Fruit fly (Drosophila melanogaster) whole organism, embryonic: ENCODE results near the gene CG32271.

Experiments
- ATbp ChIP-seq: fragments of 200-800 bp; sonication (Bioruptor generic); optimal IDR thresholded peaks from 2 replicates; lab custom pipeline; 2017; ENCODE audit warnings: missing biosample characterization, mild to moderate bottlenecking, missing genetic modification characterization, missing genetic modification reagents
- Adf1 ChIP-seq: fragments of 200-800 bp; sonication (Bioruptor generic); IDR thresholded peaks from 2 replicates; pipeline ENCODE4 v1.3.6; 2022; ENCODE audit warnings: missing biosample characterization, missing genetic modification characterization
- CG10321 ChIP-seq: fragments of 200-800 bp; sonication (Bioruptor generic); IDR thresholded peaks from 2 replicates; pipeline ENCODE4 v1.3.6; 2022; ENCODE audit warnings: missing biosample characterization, missing genetic modification characterization
- CG11247 ChIP-seq: fragments of 200-800 bp; sonication (Bioruptor generic); IDR thresholded peaks from 2 replicates; pipeline ENCODE4 v1.3.6; 2022; ENCODE audit warnings: missing biosample characterization, missing genetic modification characterization
- CG12155 ChIP-seq: fragments of 200-800 bp; sonication (Bioruptor generic); optimal IDR thresholded peaks from 3 replicates; lab custom pipeline; 2016; ENCODE audit warnings: missing biosample characterization, missing genetic modification characterization
- CG13424 ChIP-seq: fragments of 200-800 bp; sonication (Bioruptor generic); optimal IDR thresholded peaks from 2 replicates; lab custom pipeline; 2019; ENCODE audit warnings: missing biosample characterization, mild to moderate bottlenecking, missing genetic modification characterization, moderate library complexity
- CG15073 ChIP-seq: fragments of 200-800 bp; sonication (Bioruptor generic); optimal IDR thresholded peaks from 2 replicates; lab custom pipeline; 2016; ENCODE audit warnings: missing biosample characterization, missing genetic modification characterization
- CG15601 ChIP-seq: fragments of 200-800 bp; sonication (Bioruptor generic); optimal IDR thresholded peaks from 3 replicates; lab custom pipeline; 2019; ENCODE audit warnings: missing biosample characterization, mild to moderate bottlenecking, missing genetic modification characterization, moderate library complexity
- CG17385 ChIP-seq: fragments of 200-800 bp; sonication (Bioruptor generic); optimal IDR thresholded peaks from 3 replicates; lab custom pipeline; 2018; ENCODE audit warnings: missing biosample characterization, mild to moderate bottlenecking, missing genetic modification characterization
- CG17912 ChIP-seq: fragments of 200-800 bp; sonication (Bioruptor generic); optimal IDR thresholded peaks from 2 replicates; lab custom pipeline; 2018; ENCODE audit warnings: missing biosample characterization, mild to moderate bottlenecking, missing genetic modification characterization
- CG2889 ChIP-seq: fragments of 200-800 bp; sonication (Bioruptor generic); IDR thresholded peaks from 3 replicates; pipeline ENCODE4 v1.3.6; 2022; ENCODE audit warnings: missing biosample characterization, missing genetic modification characterization
- CG30431 ChIP-seq: fragments of 200-800 bp; sonication (Bioruptor generic); optimal IDR thresholded peaks from 2 replicates; lab custom pipeline; 2017; ENCODE audit warnings: missing biosample characterization, missing genetic modification characterization
- CG31224 ChIP-seq: fragments of 200-800 bp; sonication (Bioruptor generic); IDR thresholded peaks from 2 replicates; pipeline ENCODE4 v1.3.6; 2022; ENCODE audit warnings: missing biosample characterization, missing genetic modification characterization
- CG31365 ChIP-seq: fragments of 200-800 bp; sonication (Bioruptor generic); optimal IDR thresholded peaks from 2 replicates; lab custom pipeline; 2018; ENCODE audit warnings: missing biosample characterization, mild to moderate bottlenecking, missing genetic modification characterization
- CG3407 ChIP-seq: fragments of 200-800 bp; sonication (Bioruptor generic); optimal IDR thresholded peaks from 2 replicates; lab custom pipeline; 2018; ENCODE audit warnings: missing biosample characterization, mild to moderate bottlenecking, missing genetic modification characterization
- CG34422 ChIP-seq: fragments of 200-800 bp; sonication (Bioruptor generic); IDR thresholded peaks from 3 replicates; pipeline ENCODE4 v1.3.6; 2022; ENCODE audit warnings: missing biosample characterization, missing genetic modification characterization
- CG42726 ChIP-seq: fragments of 200-800 bp; sonication (Bioruptor generic); IDR thresholded peaks from 2 replicates; pipeline ENCODE4 v1.3.6; 2022; ENCODE audit warnings: missing biosample characterization, missing genetic modification characterization; ENCODE audit not compliant: partially characterized antibody
- CG6854 ChIP-seq: fragments of 200-800 bp; sonication (Bioruptor generic); optimal IDR thresholded peaks from 3 replicates; lab custom pipeline; 2017; ENCODE audit warnings: missing biosample characterization, mild to moderate bottlenecking, missing genetic modification characterization
- CG7745 ChIP-seq: fragments of 200-800 bp; sonication (Bioruptor generic); optimal IDR thresholded peaks from 2 replicates; lab custom pipeline; 2018; ENCODE audit warnings: missing biosample characterization, mild to moderate bottlenecking, missing genetic modification characterization, moderate library complexity
- CG7928 ChIP-seq: fragments of 200-800 bp; sonication (Bioruptor generic); optimal IDR thresholded peaks from 2 replicates; lab custom pipeline; 2017; ENCODE audit warnings: missing biosample characterization, mild to moderate bottlenecking, missing genetic modification characterization
- CG8388 ChIP-seq: fragments of 200-800 bp; sonication (Bioruptor generic); optimal IDR thresholded peaks from 2 replicates; lab custom pipeline; 2019; ENCODE audit warnings: missing biosample characterization, mild to moderate bottlenecking, missing genetic modification characterization, moderate library complexity
- CG9932 ChIP-seq: fragments of 200-800 bp; sonication (Bioruptor generic); IDR thresholded peaks from 2 replicates; pipeline ENCODE4 v1.3.6; 2022; ENCODE audit warnings: missing biosample characterization, missing genetic modification characterization
- Dref ChIP-seq: fragments of 200-800 bp; sonication (Bioruptor generic); IDR thresholded peaks from 2 replicates; pipeline ENCODE4 v1.3.6; 2022; ENCODE audit warnings: missing biosample characterization, missing genetic modification characterization
- E2f2 ChIP-seq: fragments of 200-800 bp; sonication (Bioruptor generic); IDR thresholded peaks from 2 replicates; pipeline ENCODE4 v1.3.6; 2022; ENCODE audit warnings: missing biosample characterization, missing genetic modification characterization
- Ets97D ChIP-seq: fragments of 200-800 bp; sonication (Bioruptor generic); optimal IDR thresholded peaks from 3 replicates; lab custom pipeline; 2016; ENCODE audit warnings: missing biosample characterization, missing genetic modification characterization
- NC2α ChIP-seq: fragments of 200-800 bp; sonication (Bioruptor generic); optimal IDR thresholded peaks from 2 replicates; lab custom pipeline; 2016; ENCODE audit warnings: missing biosample characterization, missing genetic modification characterization
- Oaz ChIP-seq: fragments of 200-800 bp; sonication (Bioruptor generic); IDR thresholded peaks from 2 replicates; pipeline ENCODE4 v1.3.6; 2022; ENCODE audit warnings: missing biosample characterization, missing genetic modification characterization
- PHDP ChIP-seq: fragments of 200-800 bp; sonication (Bioruptor generic); optimal IDR thresholded peaks from 3 replicates; lab custom pipeline; 2018; ENCODE audit warnings: missing biosample characterization, mild to moderate bottlenecking, missing genetic modification characterization, moderate library complexity
- Taf1 ChIP-seq: fragments of 200-800 bp; sonication (Bioruptor generic); IDR thresholded peaks from 2 replicates; pipeline ENCODE4 v1.3.6; 2022; ENCODE audit warnings: missing biosample characterization, missing genetic modification characterization
- aop ChIP-seq: fragments of 200-800 bp; sonication (Bioruptor generic); IDR thresholded peaks from 2 replicates; pipeline ENCODE4 v1.3.6; 2022; ENCODE audit warnings: missing biosample characterization, missing genetic modification characterization
- cg ChIP-seq: fragments of 200-800 bp; sonication (Bioruptor generic); optimal IDR thresholded peaks from 3 replicates; lab custom pipeline; 2019; ENCODE audit warnings: missing biosample characterization, mild to moderate bottlenecking, missing genetic modification characterization, moderate library complexity
- corto ChIP-seq: fragments of 200-800 bp; sonication (Bioruptor generic); optimal IDR thresholded peaks from 2 replicates; lab custom pipeline; 2016; ENCODE audit warnings: missing biosample characterization, mild to moderate bottlenecking, missing genetic modification characterization, moderate library complexity
- crc ChIP-seq: fragments of 200-800 bp; sonication (Bioruptor generic); optimal IDR thresholded peaks from 2 replicates; lab custom pipeline; 2016; ENCODE audit warnings: missing biosample characterization, missing genetic modification characterization
- dmrt11E ChIP-seq: fragments of 200-800 bp; sonication (Bioruptor generic); optimal IDR thresholded peaks from 3 replicates; lab custom pipeline; 2018; ENCODE audit warnings: missing biosample characterization, mild to moderate bottlenecking, missing genetic modification characterization, moderate library complexity
- dpn ChIP-seq, 2 experiments: fragments of 200-800 bp; sonication (Bioruptor generic); optimal IDR thresholded peaks; 3 replicates each; lab custom pipeline; 2016; ENCODE audit warnings: missing biosample characterization in 2 of 2, missing genetic modification characterization in 2 of 2
- ewg ChIP-seq: fragments of 200-800 bp; sonication (Bioruptor generic); optimal IDR thresholded peaks from 3 replicates; lab custom pipeline; 2017; ENCODE audit warnings: mild to moderate bottlenecking, missing biosample characterization, missing genetic modification reagents, missing genetic modification characterization
- fd64A ChIP-seq: fragments of 200-800 bp; sonication (Bioruptor generic); optimal IDR thresholded peaks from 3 replicates; lab custom pipeline; 2018; ENCODE audit warnings: missing biosample characterization, mild to moderate bottlenecking, missing genetic modification characterization
- ftz-f1 ChIP-seq: fragments of 200-800 bp; sonication (Bioruptor generic); optimal IDR thresholded peaks from 2 replicates; lab custom pipeline; 2016; ENCODE audit warnings: missing biosample characterization, missing genetic modification characterization
- hb ChIP-seq: fragments of 200-800 bp; sonication (Bioruptor generic); IDR thresholded peaks from 3 replicates; pipeline ENCODE4 v1.3.6; 2022; ENCODE audit warnings: missing biosample characterization, missing genetic modification characterization; ENCODE audit not compliant: partially characterized antibody
- hbn ChIP-seq: fragments of 200-800 bp; sonication (Bioruptor generic); IDR thresholded peaks from 2 replicates; pipeline ENCODE4 v1.3.6; 2022; ENCODE audit warnings: missing biosample characterization, missing genetic modification characterization; ENCODE audit not compliant: partially characterized antibody
- jumu ChIP-seq: fragments of 200-800 bp; sonication (Bioruptor generic); optimal IDR thresholded peaks from 3 replicates; lab custom pipeline; 2016; ENCODE audit warnings: missing biosample characterization, missing genetic modification characterization
- kay ChIP-seq: fragments of 200-800 bp; sonication (Bioruptor generic); optimal IDR thresholded peaks from 2 replicates; lab custom pipeline; 2016; ENCODE audit warnings: missing biosample characterization, missing genetic modification characterization
- nmo ChIP-seq: fragments of 200-800 bp; sonication (Bioruptor generic); optimal IDR thresholded peaks from 2 replicates; lab custom pipeline; 2018; ENCODE audit warnings: missing biosample characterization, mild to moderate bottlenecking, missing genetic modification characterization, moderate library complexity
- org-1 ChIP-seq: fragments of 200-800 bp; sonication (Bioruptor generic); optimal IDR thresholded peaks from 2 replicates; lab custom pipeline; 2017; ENCODE audit warnings: missing biosample characterization, missing genetic modification characterization
- pros ChIP-seq: fragments of 200-800 bp; sonication (Bioruptor generic); optimal IDR thresholded peaks from 3 replicates; lab custom pipeline; 2019; ENCODE audit warnings: missing biosample characterization, mild to moderate bottlenecking, missing genetic modification characterization, moderate library complexity
- schlank ChIP-seq: fragments of 200-800 bp; sonication (Bioruptor generic); optimal IDR thresholded peaks from 2 replicates; lab custom pipeline; 2018; ENCODE audit warnings: missing biosample characterization, mild to moderate bottlenecking, missing genetic modification characterization
- sisA ChIP-seq: fragments of 200-800 bp; sonication (Bioruptor generic); IDR thresholded peaks from 2 replicates; pipeline ENCODE4 v1.3.6; 2022; ENCODE audit warnings: missing biosample characterization, missing genetic modification characterization
- vfl ChIP-seq: fragments of 200-800 bp; sonication (Bioruptor generic); optimal IDR thresholded peaks from 2 replicates; lab custom pipeline; 2016; ENCODE audit warnings: missing biosample characterization, missing genetic modification characterization
- yki ChIP-seq: fragments of >200 bp; optimal IDR thresholded peaks from 3 replicates; lab custom pipeline; 2018

CG32271 gene

dm6 chr3L:3198447-3199402 lies 4.2 kb downstream of the CG32271 start, which contains the start of the genes CG32276 and gry (continued):
- peak; percentile 26; the same call in 1 of the 2 replicates for TF ChIP-seq hbn (GFP tag; lab: Robert Waterston, UW)
- peak; percentile 99 for TF ChIP-seq CG7928
- TF ChIP-seq fd64A (GFP tag; lab: Kevin White, UChicago), result no peak
- TF ChIP-seq CG2889, result 0 out of 3 replicates have a peak, but pooled peaks have one; percentile 46
- TF ChIP-seq CG31224 (GFP tag; lab: Robert Waterston, UW), result peak; percentile 66
- TF ChIP-seq corto (GFP tag; lab: Kevin White, UChicago), result no peak
- peak; percentile 33 for TF ChIP-seq CG3407 (GFP tag; lab: Kevin White, UChicago)
- no peak for TF ChIP-seq schlank (tag; lab: Kevin White, UChicago)
- TF ChIP-seq dmrt11E (tag; lab: Kevin White, UChicago), result peak; percentile 67
- peak; percentile 72 for TF ChIP-seq ewg
- peak; percentile 48 for TF ChIP-seq crc (GFP tag; lab: Kevin White, UChicago)
- TF ChIP-seq cg, result peak; percentile 73
- peak; percentile 54 for TF ChIP-seq CG11247 (GFP tag; lab: Robert Waterston, UW)
- TF ChIP-seq vfl, result peak; percentile 77
- no peak for TF ChIP-seq CG15073 (GFP tag; lab: Kevin White, UChicago)
- TF ChIP-seq CG12155 (GFP tag; lab: Kevin White, UChicago), result peak; percentile 86
- TF ChIP-seq Ets97D (GFP tag; lab: Kevin White, UChicago), result peak; percentile 90
- TF ChIP-seq NC2α, result no peak
- peak; percentile 88 for TF ChIP-seq CG9932 (GFP tag; lab: Robert Waterston, UW)
- no peak for TF ChIP-seq CG15601 (tag; lab: Kevin White, UChicago)
- no peak for TF ChIP-seq PHDP (tag; lab: Kevin White, UChicago)
- TF ChIP-seq kay, result peak; percentile 83
- peak; percentile 88 for TF ChIP-seq jumu (GFP tag; lab: Kevin White, UChicago)
- TF ChIP-seq CG31365, result no peak
- peak; percentile 76 to 81 for TF ChIP-seq dpn (GFP tag; optimal IDR thresholded peaks at IDR 0.05; lab: Kevin White, UChicago)
- TF ChIP-seq Dref (GFP tag; lab: Robert Waterston, UW), result 0 out of 2 replicates have a peak, but pooled peaks have one; percentile 39
- TF ChIP-seq CG10321 (GFP tag; lab: Robert Waterston, UW), result no peak
- TF ChIP-seq CG7745 (tag; lab: Kevin White, UChicago), result no peak
- TF ChIP-seq E2f2 (GFP tag; lab: Robert Waterston, UW), result peak; percentile 53
- peak; percentile 49; the same call in 1 of the 2 replicates for TF ChIP-seq Taf1
- peak; percentile 9 for TF ChIP-seq CG30431
- peak; percentile 62; the same call in 1 of the 2 replicates for TF ChIP-seq sisA (GFP tag; lab: Robert Waterston, UW)
- TF ChIP-seq CG42726 (GFP tag; lab: Robert Waterston, UW), result no peak
- TF ChIP-seq CG17912, result peak; percentile 7
- TF ChIP-seq pros (GFP tag; lab: Kevin White, UChicago), result no peak
- TF ChIP-seq nmo (GFP tag; lab: Kevin White, UChicago), result peak; percentile 84
- TF ChIP-seq aop (GFP tag; lab: Robert Waterston, UW), result no peak
- TF ChIP-seq CG6854 (GFP tag; lab: Kevin White, UChicago), result peak; percentile 29
- TF ChIP-seq Adf1 (GFP tag; lab: Robert Waterston, UW), result no peak
- no peak for TF ChIP-seq ATbp
- peak; percentile 64 for TF ChIP-seq CG17385 (GFP tag; lab: Kevin White, UChicago)
- TF ChIP-seq CG34422, result peak; percentile 73
- TF ChIP-seq hb (GFP tag; lab: Robert Waterston, UW), result no peak
- TF ChIP-seq Oaz, result peak; percentile 60
- TF ChIP-seq CG8388 (GFP tag; lab: Kevin White, UChicago), result peak; percentile 60
- peak; percentile 83 for TF ChIP-seq ftz-f1 (GFP tag; lab: Kevin White, UChicago)
- no peak for TF ChIP-seq yki (lab: Kevin White, UChicago)
- TF ChIP-seq org-1 (GFP tag; lab: Kevin White, UChicago), result peak; percentile 30
- peak; percentile 84 for TF ChIP-seq CG13424 (tag; lab: Kevin White, UChicago)
